Fruit fly (Drosophila melanogaster) whole organism, embryonic: Measurements from ENCODE around the gene CG42404.
A peak's percentile ranks its signal among the peaks of the same experiment; 100 is the strongest.

ENCODE experiments used
- Atf-2 ChIP-seq: fragments of 200-800 bp; sonication (Bioruptor generic); optimal IDR thresholded peaks from 2 replicates; lab custom pipeline; 2016; ENCODE audit warnings: missing biosample characterization, missing genetic modification characterization
- Awh ChIP-seq: fragments of 200-800 bp; sonication (Bioruptor generic); IDR thresholded peaks from 2 replicates; pipeline ENCODE4, ENCODE4 v1.3.6; 2022; ENCODE audit warnings: missing biosample characterization, missing genetic modification characterization
- Blimp-1 ChIP-seq: fragments of 200-800 bp; sonication (Bioruptor generic); optimal IDR thresholded peaks from 3 replicates; lab custom pipeline; 2018; ENCODE audit warnings: missing biosample characterization, missing genetic modification characterization, mild to moderate bottlenecking, moderate library complexity, missing genetic modification reagents
- CG10267 ChIP-seq: fragments of 200-800 bp; sonication (Bioruptor generic); optimal IDR thresholded peaks from 2 replicates; lab custom pipeline; 2018; ENCODE audit warnings: missing biosample characterization, mild to moderate bottlenecking, missing genetic modification characterization, moderate library complexity
- CG11085 ChIP-seq: fragments of 200-800 bp; sonication (Bioruptor generic); IDR thresholded peaks from 2 replicates; pipeline ENCODE4 v1.3.6; 2022; ENCODE audit warnings: missing biosample characterization, missing genetic modification characterization
- CG11093 ChIP-seq: fragments of 200-800 bp; sonication (Bioruptor generic); IDR thresholded peaks from 3 replicates; pipeline ENCODE4 v1.3.6; 2022; ENCODE audit warnings: missing biosample characterization, missing genetic modification characterization
- CG11247 ChIP-seq: fragments of 200-800 bp; sonication (Bioruptor generic); IDR thresholded peaks from 2 replicates; pipeline ENCODE4 v1.3.6; 2022; ENCODE audit warnings: missing biosample characterization, missing genetic modification characterization
- CG11696 ChIP-seq: fragments of 200-800 bp; sonication (Bioruptor generic); IDR thresholded peaks from 2 replicates; pipeline ENCODE4 v1.3.6; 2022; ENCODE audit warnings: missing biosample characterization, missing genetic modification characterization
- CG12942 ChIP-seq: fragments of 200-800 bp; sonication (Bioruptor generic); optimal IDR thresholded peaks from 3 replicates; lab custom pipeline; 2016; ENCODE audit warnings: missing biosample characterization, missing genetic modification characterization
- CG16813 ChIP-seq: fragments of 200-800 bp; sonication (Bioruptor generic); IDR thresholded peaks from 3 replicates; pipeline ENCODE4 v1.3.6; 2022; ENCODE audit warnings: missing biosample characterization, missing genetic modification characterization; ENCODE audit not compliant: partially characterized antibody
- CG2116 ChIP-seq: fragments of 200-800 bp; sonication (Bioruptor generic); optimal IDR thresholded peaks from 3 replicates; lab custom pipeline; 2018; ENCODE audit warnings: missing biosample characterization, mild to moderate bottlenecking, missing genetic modification characterization
- CG4404 ChIP-seq: fragments of 200-800 bp; sonication (Bioruptor generic); IDR thresholded peaks from 2 replicates; pipeline ENCODE4 v1.3.6; 2022; ENCODE audit warnings: missing biosample characterization, missing genetic modification characterization
- CG4617 ChIP-seq: fragments of 200-800 bp; sonication (Bioruptor generic); optimal IDR thresholded peaks from 3 replicates; lab custom pipeline; 2016; ENCODE audit warnings: missing biosample characterization, missing genetic modification characterization, borderline replicate concordance
- CG4730 ChIP-seq: fragments of 200-800 bp; sonication (Bioruptor generic); IDR thresholded peaks from 2 replicates; pipeline ENCODE4 v1.3.6; 2022; ENCODE audit warnings: missing biosample characterization, missing genetic modification characterization
- CG6765 ChIP-seq: fragments of 200-800 bp; sonication (Bioruptor generic); optimal IDR thresholded peaks from 3 replicates; lab custom pipeline; 2017; ENCODE audit warnings: missing biosample characterization, mild to moderate bottlenecking, missing genetic modification characterization
- CG7786 ChIP-seq: fragments of 200-800 bp; sonication (Bioruptor generic); optimal IDR thresholded peaks from 2 replicates; lab custom pipeline; 2016; ENCODE audit warnings: missing biosample characterization, missing genetic modification characterization
- CG8281 ChIP-seq: fragments of 200-800 bp; sonication (Bioruptor generic); optimal IDR thresholded peaks from 2 replicates; lab custom pipeline; 2018; ENCODE audit warnings: missing biosample characterization, mild to moderate bottlenecking, missing genetic modification characterization, moderate library complexity
- CG9609 ChIP-seq: fragments of 200-800 bp; sonication (Bioruptor generic); optimal IDR thresholded peaks from 3 replicates; lab custom pipeline; 2016; ENCODE audit warnings: missing biosample characterization, missing genetic modification characterization
- Dll ChIP-seq: fragments of 200-800 bp; sonication (Bioruptor generic); IDR thresholded peaks from 4 replicates; pipeline ENCODE4 v1.3.6; 2022; ENCODE audit warnings: missing biosample characterization, missing genetic modification characterization; ENCODE audit not compliant: partially characterized antibody
- Doc3 ChIP-seq: fragments of 200-800 bp; sonication (Bioruptor generic); IDR thresholded peaks from 3 replicates; pipeline ENCODE4 v1.3.6; 2022; ENCODE audit warnings: missing biosample characterization, missing genetic modification characterization; ENCODE audit not compliant: partially characterized antibody
- E2f1 ChIP-seq: fragments of 200-800 bp; sonication (Bioruptor generic); IDR thresholded peaks from 2 replicates; pipeline ENCODE4 v1.3.6; 2022; ENCODE audit warnings: missing biosample characterization, missing genetic modification characterization
- ERR ChIP-seq: fragments of 200-800 bp; sonication (Bioruptor generic); optimal IDR thresholded peaks from 2 replicates; lab custom pipeline; 2016; ENCODE audit warnings: missing biosample characterization, missing genetic modification characterization
- Eip74EF ChIP-seq, 2 experiments: fragments of 200-800 bp in 1 of 2; fragments of >200 bp in 1 of 2; sonication (Bioruptor generic) in 1 of 2; optimal IDR thresholded peaks; 2 replicates each; lab custom pipeline; 2017 to 2019; ENCODE audit warnings: missing biosample characterization in 2 of 2, missing genetic modification characterization in 2 of 2, mild to moderate bottlenecking in 1 of 2, moderate library complexity in 1 of 2
- Ets97D ChIP-seq: fragments of 200-800 bp; sonication (Bioruptor generic); optimal IDR thresholded peaks from 3 replicates; lab custom pipeline; 2016; ENCODE audit warnings: missing biosample characterization, missing genetic modification characterization
- HHEX ChIP-seq: fragments of 200-800 bp; sonication (Bioruptor generic); optimal IDR thresholded peaks from 3 replicates; lab custom pipeline; 2017; ENCODE audit warnings: missing biosample characterization, mild to moderate bottlenecking, missing genetic modification characterization, missing genetic modification reagents
- MBD-R2 ChIP-seq: fragments of 200-800 bp; sonication (Bioruptor generic); IDR thresholded peaks from 2 replicates; pipeline ENCODE4 v1.3.6; 2022; ENCODE audit warnings: missing biosample characterization, missing genetic modification characterization
- Meics ChIP-seq: fragments of 200-800 bp; sonication (Bioruptor generic); optimal IDR thresholded peaks from 2 replicates; lab custom pipeline; 2017; ENCODE audit warnings: missing biosample characterization, mild to moderate bottlenecking, missing genetic modification characterization
- Side ChIP-seq: fragments of 200-800 bp; sonication (Bioruptor generic); optimal IDR thresholded peaks from 2 replicates; lab custom pipeline; 2016; ENCODE audit warnings: missing biosample characterization, missing genetic modification characterization
- Six4 ChIP-seq: fragments of 200-800 bp; sonication (Bioruptor generic); optimal IDR thresholded peaks from 2 replicates; lab custom pipeline; 2016; ENCODE audit warnings: missing biosample characterization, missing genetic modification characterization
- Sry-β ChIP-seq: fragments of 200-800 bp; sonication (Bioruptor generic); optimal IDR thresholded peaks from 2 replicates; lab custom pipeline; 2018; ENCODE audit warnings: missing biosample characterization, mild to moderate bottlenecking, missing genetic modification characterization, moderate library complexity
- Sry-δ ChIP-seq: fragments of 200-800 bp; sonication (Bioruptor generic); optimal IDR thresholded peaks from 2 replicates; lab custom pipeline; 2016; ENCODE audit warnings: missing biosample characterization, missing genetic modification characterization
- Vsx1 ChIP-seq: fragments of 200-800 bp; sonication (Bioruptor generic); optimal IDR thresholded peaks from 2 replicates; lab custom pipeline; 2017; ENCODE audit warnings: missing biosample characterization, mild to moderate bottlenecking, missing genetic modification characterization, missing genetic modification reagents
- ab ChIP-seq: fragments of 200-800 bp; sonication (Bioruptor generic); optimal IDR thresholded peaks from 2 replicates; lab custom pipeline; 2016; ENCODE audit warnings: missing biosample characterization, missing genetic modification characterization
- btn ChIP-seq: fragments of 200-800 bp; sonication (Bioruptor generic); optimal IDR thresholded peaks from 2 replicates; lab custom pipeline; 2016; ENCODE audit warnings: missing biosample characterization, missing genetic modification characterization
- danr ChIP-seq: fragments of 200-800 bp; sonication (Bioruptor generic); IDR thresholded peaks from 2 replicates; pipeline ENCODE4 v1.3.6; 2022; ENCODE audit warnings: missing biosample characterization, missing genetic modification characterization
- dati ChIP-seq: fragments of 200-800 bp; sonication (Bioruptor generic); IDR thresholded peaks from 2 replicates; pipeline ENCODE4 v1.3.6; 2022; ENCODE audit warnings: missing biosample characterization, missing genetic modification characterization
- emc ChIP-seq: fragments of 200-800 bp; sonication (Bioruptor generic); optimal IDR thresholded peaks from 2 replicates; lab custom pipeline; 2016; ENCODE audit warnings: missing biosample characterization, missing genetic modification characterization
- ewg ChIP-seq: fragments of 200-800 bp; sonication (Bioruptor generic); optimal IDR thresholded peaks from 3 replicates; lab custom pipeline; 2017; ENCODE audit warnings: mild to moderate bottlenecking, missing biosample characterization, missing genetic modification reagents, missing genetic modification characterization
- hb ChIP-seq: fragments of 200-800 bp; sonication (Bioruptor generic); IDR thresholded peaks from 3 replicates; pipeline ENCODE4 v1.3.6; 2022; ENCODE audit warnings: missing biosample characterization, missing genetic modification characterization; ENCODE audit not compliant: partially characterized antibody
- ken ChIP-seq: fragments of 200-800 bp; sonication (Bioruptor generic); IDR thresholded peaks from 3 replicates; pipeline ENCODE4 v1.3.6; 2022; ENCODE audit warnings: missing biosample characterization, missing genetic modification characterization
- maf-S ChIP-seq: fragments of 200-800 bp; sonication (Bioruptor generic); optimal IDR thresholded peaks from 2 replicates; lab custom pipeline; 2016; ENCODE audit warnings: missing biosample characterization, missing genetic modification characterization
- oc ChIP-seq: fragments of 200-800 bp; sonication (Bioruptor generic); optimal IDR thresholded peaks from 2 replicates; lab custom pipeline; 2018; ENCODE audit warnings: missing biosample characterization, mild to moderate bottlenecking, missing genetic modification characterization, moderate library complexity
- repo ChIP-seq: fragments of 200-800 bp; sonication (Bioruptor generic); optimal IDR thresholded peaks from 2 replicates; lab custom pipeline; 2016; ENCODE audit warnings: missing biosample characterization, missing genetic modification characterization
- scrt ChIP-seq: fragments of 200-800 bp; sonication (Bioruptor generic); optimal IDR thresholded peaks from 2 replicates; lab custom pipeline; 2018; ENCODE audit warnings: missing biosample characterization, mild to moderate bottlenecking, missing genetic modification characterization, moderate library complexity
- sisA ChIP-seq: fragments of 200-800 bp; sonication (Bioruptor generic); IDR thresholded peaks from 2 replicates; pipeline ENCODE4 v1.3.6; 2022; ENCODE audit warnings: missing biosample characterization, missing genetic modification characterization
- sna ChIP-seq: fragments of 200-800 bp; sonication (Bioruptor generic); IDR thresholded peaks from 2 replicates; pipeline ENCODE4 v1.3.6; 2022; ENCODE audit warnings: missing biosample characterization, missing genetic modification characterization; ENCODE audit not compliant: partially characterized antibody
- sug ChIP-seq: fragments of 200-800 bp; optimal IDR thresholded peaks from 2 replicates; lab custom pipeline; 2019; ENCODE audit warnings: missing biosample characterization, mild to moderate bottlenecking, missing genetic modification characterization, moderate library complexity
- trem ChIP-seq: fragments of 200-800 bp; optimal IDR thresholded peaks from 3 replicates; lab custom pipeline; 2019; ENCODE audit warnings: missing biosample characterization, mild to moderate bottlenecking, missing genetic modification characterization, moderate library complexity
- vfl ChIP-seq: fragments of 200-800 bp; sonication (Bioruptor generic); optimal IDR thresholded peaks from 2 replicates; lab custom pipeline; 2016; ENCODE audit warnings: missing biosample characterization, missing genetic modification characterization
- zen2 ChIP-seq: fragments of 200-800 bp; sonication (Bioruptor generic); IDR thresholded peaks from 3 replicates; pipeline ENCODE4 v1.3.6; 2022; ENCODE audit warnings: missing biosample characterization, missing genetic modification characterization; ENCODE audit not compliant: partially characterized antibody

The CG42404 gene

DNA sequence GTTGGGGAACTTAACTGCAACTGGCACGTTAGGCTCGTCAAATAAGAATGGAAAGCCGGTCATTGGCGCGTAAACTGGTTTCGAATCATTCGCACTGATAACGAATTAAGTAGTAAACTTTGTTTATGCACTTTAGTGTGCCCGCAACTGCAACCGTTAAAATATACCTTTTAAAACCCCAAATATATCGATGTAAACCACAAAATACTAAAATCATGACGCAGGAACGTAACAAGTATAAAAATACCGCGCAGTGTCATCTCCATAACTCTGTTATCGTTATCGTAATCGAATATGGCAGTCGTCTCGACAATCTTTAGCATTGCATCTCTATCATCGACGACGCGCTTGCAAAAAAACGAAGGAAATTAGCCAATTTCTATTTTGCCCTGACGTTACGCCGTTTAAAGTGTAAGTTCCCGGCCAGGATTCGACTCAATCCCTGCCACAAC lies 24.6 kb upstream of the CG42404 start, which contains the start of the genes CG31344 and Caf1-55 (continued):
- TF ChIP-seq CG7786 (peak; percentile 17), sisA (no peak), hb (GFP tag; lab: Robert Waterston, UW) (peak; percentile 61; the same call in 1 of the 3 replicates), HHEX (GFP tag; lab: Kevin White, UChicago) (no peak), ab (no peak), MBD-R2 (GFP tag; lab: Robert Waterston, UW) (peak; percentile 82), sna (GFP tag; lab: Robert Waterston, UW) (peak; percentile 72), CG2116 (peak; percentile 85), emc (GFP tag; lab: Kevin White, UChicago) (no peak), oc (tag; lab: Kevin White, UChicago) (no peak), CG4404 (GFP tag; lab: Robert Waterston, UW) (no peak), Vsx1 (GFP tag; lab: Kevin White, UChicago) (peak; percentile 16), maf-S (GFP tag; lab: Kevin White, UChicago) (peak; percentile 12), CG11247 (GFP tag; lab: Robert Waterston, UW) (no peak), CG16813 (GFP tag; lab: Robert Waterston, UW) (peak; percentile 71), sug (tag; lab: Kevin White, UChicago) (peak; percentile 56), Ets97D (GFP tag; lab: Kevin White, UChicago) (peak; percentile 66), CG12942 (GFP tag; lab: Kevin White, UChicago) (no peak), Blimp-1 (GFP tag; lab: Kevin White, UChicago) (no peak), zen2 (GFP tag; lab: Robert Waterston, UW) (peak; percentile 76), ken (GFP tag; lab: Robert Waterston, UW) (peak; percentile 16; the same call in 1 of the 3 replicates), Doc3 (GFP tag; lab: Robert Waterston, UW) (peak; percentile 68; the same call in 2 of the 3 replicates), CG8281 (tag; lab: Kevin White, UChicago) (no peak), CG11696 (no peak), Six4 (GFP tag; lab: Kevin White, UChicago) (no peak), dati (GFP tag; lab: Robert Waterston, UW) (no peak)

DNA sequence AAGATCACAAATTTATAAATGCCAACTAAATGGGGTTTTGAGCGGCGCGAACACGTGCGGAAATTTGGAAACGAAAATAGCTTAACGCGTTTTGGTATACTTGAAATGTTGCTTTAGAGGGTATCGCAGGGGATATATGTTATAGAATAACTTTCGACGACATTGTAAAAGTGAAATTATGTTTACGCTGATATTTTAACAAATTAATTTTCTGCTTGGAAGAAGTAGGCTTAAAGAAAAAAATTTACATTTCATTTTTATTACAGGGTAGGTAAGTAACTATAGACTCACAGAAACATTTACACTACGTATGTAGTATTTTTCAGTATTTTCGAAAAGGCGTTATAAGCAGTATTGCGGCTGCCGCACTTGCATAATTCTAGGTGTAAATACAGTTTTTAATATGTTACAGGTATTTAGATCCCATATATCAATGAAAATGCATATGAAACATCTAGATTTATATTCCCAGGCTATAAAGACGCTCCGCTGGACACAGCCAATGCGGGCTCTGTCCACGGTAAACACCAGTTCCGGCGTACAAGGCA lies 20.5 kb upstream of the CG42404 start, which contains the start of the genes Art3 and mRpS10:
Art3 (minus strand) TSS at position 80 of the 548 bp plus-strand sequence.
mRpS10 (plus strand) TSS at position 337 of the 548 bp plus-strand sequence.
- TF ChIP-seq Side (GFP tag; lab: Kevin White, UChicago) (peak; percentile 100), CG10267 (tag; lab: Kevin White, UChicago) (peak; percentile 100), CG9609 (GFP tag; lab: Kevin White, UChicago) (peak; percentile 100), ERR (GFP tag; lab: Kevin White, UChicago) (peak; percentile 98), danr (GFP tag; lab: Robert Waterston, UW) (peak; percentile 100), E2f1 (GFP tag; lab: Robert Waterston, UW) (peak; percentile 100), CG4617 (GFP tag; lab: Kevin White, UChicago) (peak; percentile 100), Sry-δ (peak; percentile 91), Sry-β (GFP tag; lab: Kevin White, UChicago) (peak; percentile 83), Meics (GFP tag; lab: Kevin White, UChicago) (peak; percentile 100), Dll (no peak), CG4730 (GFP tag; lab: Robert Waterston, UW) (peak; percentile 100), btn (GFP tag; lab: Kevin White, UChicago) (peak; percentile 99), ewg (GFP tag; lab: Kevin White, UChicago) (peak; percentile 100), trem (peak; percentile 98), scrt (GFP tag; lab: Kevin White, UChicago) (peak; percentile 99), vfl (GFP tag; lab: Kevin White, UChicago) (peak; percentile 99), CG11093 (GFP tag; lab: Robert Waterston, UW) (peak; percentile 100), Awh (GFP tag; lab: Robert Waterston, UW) (peak; percentile 100), Atf-2 (GFP tag; lab: Kevin White, UChicago) (peak; percentile 100), repo (peak; percentile 100), Eip74EF (GFP tag; optimal IDR thresholded peaks at IDR 0.05; lab: Kevin White, UChicago) (peak in 1 of 2 experiments; percentile 99), CG11085 (peak; percentile 100), CG6765 (GFP tag; lab: Kevin White, UChicago) (peak; percentile 99)
